Fruit fly (Drosophila melanogaster) whole organism, prepupa: ENCODE measurements around the gene Ctr1B.
A peak's percentile ranks its signal among the peaks of the same experiment; 100 is the strongest.

Experiments used
- CG10631 ChIP-seq: fragments of 200-800 bp; sonication (Bioruptor generic); optimal IDR thresholded peaks from 2 replicates; lab custom pipeline; 2016; ENCODE audit warnings: missing biosample characterization, missing genetic modification characterization
- CG10669 ChIP-seq: fragments of 200-800 bp; sonication (Bioruptor generic); optimal IDR thresholded peaks from 3 replicates; lab custom pipeline; 2018; ENCODE audit warnings: missing biosample characterization, mild to moderate bottlenecking, missing genetic modification characterization, moderate library complexity
- CG11294 ChIP-seq: fragments of 200-800 bp; sonication (Bioruptor generic); IDR thresholded peaks from 2 replicates; pipeline ENCODE4 v1.3.6; 2022; ENCODE audit warnings: missing biosample characterization, missing genetic modification characterization
- CG15336 ChIP-seq: fragments of 200-800 bp; sonication (Bioruptor generic); IDR thresholded peaks from 2 replicates; pipeline ENCODE4 v1.3.6; 2022; ENCODE audit warnings: missing biosample characterization, missing genetic modification characterization
- CG31627 ChIP-seq: fragments of 200-800 bp; sonication (Bioruptor generic); optimal IDR thresholded peaks from 3 replicates; lab custom pipeline; 2016; ENCODE audit warnings: missing biosample characterization, missing genetic modification characterization
- CG4318 ChIP-seq: fragments of 200-800 bp; sonication (Bioruptor generic); optimal IDR thresholded peaks from 3 replicates; lab custom pipeline; 2017; ENCODE audit warnings: missing biosample characterization, mild to moderate bottlenecking, missing genetic modification characterization
- CG6163 ChIP-seq: fragments of 200-800 bp; sonication (Bioruptor generic); IDR thresholded peaks from 3 replicates; pipeline ENCODE4 v1.3.6; 2022; ENCODE audit warnings: missing biosample characterization, missing genetic modification characterization
- CG6276 ChIP-seq: fragments of 200-800 bp; sonication (Bioruptor generic); optimal IDR thresholded peaks from 2 replicates; lab custom pipeline; 2017; ENCODE audit warnings: missing biosample characterization, mild to moderate bottlenecking, missing genetic modification characterization
- CG6792 ChIP-seq: fragments of 200-800 bp; sonication (Bioruptor generic); optimal IDR thresholded peaks from 3 replicates; lab custom pipeline; 2016; ENCODE audit warnings: missing biosample characterization, missing genetic modification characterization
- CG6854 ChIP-seq: fragments of 200-800 bp; sonication (Bioruptor generic); optimal IDR thresholded peaks from 2 replicates; lab custom pipeline; 2017; ENCODE audit warnings: missing biosample characterization, mild to moderate bottlenecking, missing genetic modification characterization
- CG7368 ChIP-seq: fragments of 200-800 bp; sonication (Bioruptor generic); optimal IDR thresholded peaks from 3 replicates; lab custom pipeline; 2016; ENCODE audit warnings: missing biosample characterization, missing genetic modification characterization
- CG8119 ChIP-seq: fragments of 200-800 bp; sonication (Bioruptor generic); IDR thresholded peaks from 3 replicates; pipeline ENCODE4 v1.3.6; 2022; ENCODE audit warnings: missing biosample characterization, missing genetic modification characterization
- CG8319 ChIP-seq: fragments of 200-800 bp; sonication (Bioruptor generic); optimal IDR thresholded peaks from 3 replicates; lab custom pipeline; 2016; ENCODE audit warnings: missing biosample characterization, missing genetic modification characterization
- Eip75B ChIP-seq: fragments of 200-800 bp; sonication (Bioruptor generic); optimal IDR thresholded peaks from 3 replicates; lab custom pipeline; 2016; ENCODE audit warnings: missing biosample characterization, missing genetic modification characterization
- Ets21C ChIP-seq: fragments of 200-800 bp; sonication (Bioruptor generic); optimal IDR thresholded peaks from 3 replicates; lab custom pipeline; 2016; ENCODE audit warnings: missing biosample characterization, missing genetic modification characterization
- Ets96B ChIP-seq: fragments of 200-800 bp; optimal IDR thresholded peaks from 2 replicates; lab custom pipeline; 2019; ENCODE audit warnings: missing biosample characterization, mild to moderate bottlenecking, missing genetic modification characterization, moderate library complexity
- Gug ChIP-seq: fragments of 200-800 bp; sonication (Bioruptor generic); IDR thresholded peaks from 2 replicates; pipeline ENCODE4 v1.3.6; 2022; ENCODE audit warnings: missing biosample characterization, missing genetic modification characterization
- Hr39 ChIP-seq: fragments of 200-800 bp; sonication (Bioruptor generic); optimal IDR thresholded peaks from 2 replicates; lab custom pipeline; 2016; ENCODE audit warnings: missing biosample characterization, missing genetic modification characterization
- Hr4 ChIP-seq: fragments of 200-800 bp; sonication (Bioruptor generic); optimal IDR thresholded peaks from 3 replicates; lab custom pipeline; 2016; ENCODE audit warnings: missing biosample characterization, missing genetic modification characterization
- Lpt ChIP-seq: fragments of 200-800 bp; sonication (Bioruptor generic); optimal IDR thresholded peaks from 3 replicates; lab custom pipeline; 2016; ENCODE audit warnings: missing biosample characterization, missing genetic modification characterization
- Met ChIP-seq: fragments of 200-800 bp; sonication (Bioruptor generic); optimal IDR thresholded peaks from 3 replicates; lab custom pipeline; 2016; ENCODE audit warnings: missing biosample characterization, missing genetic modification characterization
- Smox ChIP-seq: fragments of 200-800 bp; sonication (Bioruptor generic); optimal IDR thresholded peaks from 3 replicates; lab custom pipeline; 2016; ENCODE audit warnings: missing biosample characterization, missing genetic modification characterization
- Sox102F ChIP-seq: fragments of 200-800 bp; sonication (Bioruptor generic); optimal IDR thresholded peaks from 2 replicates; lab custom pipeline; 2016; ENCODE audit warnings: missing biosample characterization, mild to moderate bottlenecking, missing genetic modification characterization
- Sox14 ChIP-seq: fragments of 200-800 bp; sonication (Bioruptor generic); optimal IDR thresholded peaks from 3 replicates; lab custom pipeline; 2016; ENCODE audit warnings: missing biosample characterization, missing genetic modification characterization
- achi ChIP-seq: fragments of 200-800 bp; sonication (Bioruptor generic); optimal IDR thresholded peaks from 3 replicates; lab custom pipeline; 2016; ENCODE audit warnings: missing biosample characterization, missing genetic modification characterization
- acj6 ChIP-seq: fragments of 200-800 bp; sonication (Bioruptor generic); optimal IDR thresholded peaks from 3 replicates; lab custom pipeline; 2016; ENCODE audit warnings: missing biosample characterization, missing genetic modification characterization
- cyc ChIP-seq: fragments of 200-800 bp; sonication (Bioruptor generic); optimal IDR thresholded peaks from 3 replicates; lab custom pipeline; 2016; ENCODE audit warnings: missing biosample characterization, missing genetic modification characterization
- dsx ChIP-seq: fragments of 200-800 bp; optimal IDR thresholded peaks from 3 replicates; lab custom pipeline; 2019; ENCODE audit warnings: missing biosample characterization, mild to moderate bottlenecking, missing genetic modification characterization, moderate library complexity; ENCODE audit not compliant: poor library complexity, severe bottlenecking
- eg ChIP-seq: fragments of 200-800 bp; sonication (Bioruptor generic); IDR thresholded peaks from 3 replicates; pipeline ENCODE4 v1.3.6; 2022; ENCODE audit warnings: missing biosample characterization, missing genetic modification characterization
- esn ChIP-seq: fragments of 200-800 bp; sonication (Bioruptor generic); optimal IDR thresholded peaks from 2 replicates; lab custom pipeline; 2016; ENCODE audit warnings: missing biosample characterization, mild to moderate bottlenecking, missing genetic modification characterization, moderate library complexity
- fd85E ChIP-seq: fragments of 200-800 bp; sonication (Bioruptor generic); optimal IDR thresholded peaks from 3 replicates; lab custom pipeline; 2016; ENCODE audit warnings: missing biosample characterization, missing genetic modification characterization
- fkh ChIP-seq: fragments of 200-800 bp; sonication (Bioruptor generic); optimal IDR thresholded peaks from 3 replicates; lab custom pipeline; 2017; ENCODE audit warnings: missing biosample characterization, mild to moderate bottlenecking, missing genetic modification characterization, moderate library complexity
- lz ChIP-seq: fragments of 200-800 bp; sonication (Bioruptor generic); optimal IDR thresholded peaks from 3 replicates; lab custom pipeline; 2016; ENCODE audit warnings: missing biosample characterization, missing genetic modification characterization
- net ChIP-seq: fragments of 200-800 bp; sonication (Bioruptor generic); optimal IDR thresholded peaks from 3 replicates; lab custom pipeline; 2016; ENCODE audit warnings: missing biosample characterization, missing genetic modification characterization
- pdm3 ChIP-seq: fragments of 200-800 bp; sonication (Bioruptor generic); optimal IDR thresholded peaks from 3 replicates; lab custom pipeline; 2016; ENCODE audit warnings: missing biosample characterization, missing genetic modification characterization
- salr ChIP-seq, 2 experiments: fragments of 200-800 bp; sonication (Bioruptor generic); optimal IDR thresholded peaks; 3 replicates each; lab custom pipeline; 2016 to 2018; ENCODE audit warnings: missing biosample characterization in 2 of 2, missing genetic modification characterization in 2 of 2, mild to moderate bottlenecking in 1 of 2
- spab ChIP-seq: fragments of 200-800 bp; sonication (Bioruptor generic); optimal IDR thresholded peaks from 2 replicates; lab custom pipeline; 2017; ENCODE audit warnings: missing biosample characterization, mild to moderate bottlenecking, missing genetic modification characterization, missing genetic modification reagents
- ss ChIP-seq, 2 experiments: fragments of 200-800 bp; sonication (Bioruptor generic); optimal IDR thresholded peaks; 2 replicates in 1 of 2; 3 replicates in 1 of 2; lab custom pipeline; 2017 to 2018; ENCODE audit warnings: mild to moderate bottlenecking in 2 of 2, missing biosample characterization in 2 of 2, missing genetic modification characterization in 2 of 2, moderate library complexity in 1 of 2
- vri ChIP-seq: fragments of 200-800 bp; sonication (Bioruptor generic); optimal IDR thresholded peaks from 3 replicates; lab custom pipeline; 2016; ENCODE audit warnings: missing biosample characterization, mild to moderate bottlenecking, missing genetic modification characterization

Ctr1B gene

DNA sequence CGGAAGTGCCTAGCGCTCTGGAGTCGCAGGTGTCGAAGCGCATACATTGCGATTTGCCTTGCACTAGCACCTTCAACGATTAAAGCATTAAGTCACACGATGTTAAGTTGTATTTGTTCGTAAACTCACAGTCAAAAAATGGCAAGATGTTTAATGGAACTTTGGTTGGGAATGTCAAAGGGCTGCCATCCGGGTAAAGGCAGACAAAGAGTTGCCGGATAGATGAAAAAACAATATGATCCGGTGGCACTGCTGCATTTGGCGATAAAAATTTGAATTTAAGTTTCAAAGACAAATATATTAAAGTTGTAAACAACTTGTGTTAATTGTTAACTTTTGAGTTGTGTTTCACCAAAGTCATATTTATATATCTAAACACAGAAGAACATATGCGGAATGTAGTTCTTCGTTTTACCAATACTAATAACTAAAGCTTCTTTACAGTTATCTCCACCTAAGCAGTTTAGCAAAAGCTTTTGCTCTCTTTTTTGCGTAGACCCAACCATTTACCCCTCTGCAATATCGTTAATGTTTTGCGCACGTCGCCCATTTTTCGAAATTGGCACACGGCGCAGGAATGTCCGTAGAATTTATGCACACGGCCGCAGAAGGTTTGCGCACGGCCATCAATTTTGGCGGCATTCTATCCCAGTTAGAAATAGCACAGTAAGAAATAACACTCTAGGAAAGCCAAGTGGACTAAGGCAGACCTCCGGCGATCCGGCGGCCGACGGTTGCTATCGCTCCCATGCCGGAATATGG is 887 bp upstream of the Ctr1B start, which contains the start of gene Coq2:
Gene Coq2, minus strand, starts transcription at position 200 of the 762 bp plus-strand sequence.
- no peak for TF ChIP-seq eg (GFP tag; lab: Robert Waterston, UW)
- peak; percentile 11 for TF ChIP-seq esn
- no peak for TF ChIP-seq CG6854 (GFP tag; lab: Kevin White, UChicago)
- peak; percentile 30; the same call in 1 of the 3 replicates for TF ChIP-seq CG6163 (GFP tag; lab: Robert Waterston, UW)
- TF ChIP-seq, all 60 proteins: peak for 2

DNA sequence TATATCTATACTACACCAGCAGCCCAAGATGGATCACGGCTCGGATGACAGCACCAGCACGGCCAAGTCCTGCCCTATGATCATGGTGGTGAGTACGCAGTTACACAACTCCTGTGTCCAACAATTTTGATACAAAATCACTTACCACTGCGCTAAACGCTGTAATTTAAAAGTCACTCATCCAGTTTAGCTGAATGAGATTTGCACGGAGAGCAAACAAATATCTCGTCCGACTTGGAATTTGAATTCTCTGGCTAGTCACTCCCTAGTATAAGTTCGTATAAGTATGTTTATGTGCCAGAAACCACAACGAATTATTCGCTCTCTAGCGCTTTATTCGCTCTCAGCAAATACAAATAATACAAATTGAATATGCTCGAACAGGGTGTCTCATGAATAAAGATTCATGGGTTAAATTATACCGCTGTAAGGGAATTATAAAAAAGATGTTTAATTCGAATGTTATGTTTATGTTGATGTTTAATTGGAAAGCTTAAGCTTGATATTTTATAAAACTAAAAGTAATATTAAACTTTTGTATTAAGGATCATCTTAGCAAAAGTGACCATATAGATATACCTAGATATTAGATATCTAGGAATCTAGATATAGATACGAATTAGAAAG is 410 bp downstream of the Ctr1B start:
- TF ChIP-seq Hr39: no peak
- TF ChIP-seq ss (GFP tag; optimal IDR thresholded peaks at IDR 0.05; lab: Kevin White, UChicago): no peak
- peak; percentile 66; the same call in 2 of the 3 replicates for TF ChIP-seq CG8119 (GFP tag; lab: Robert Waterston, UW)
- no peak for TF ChIP-seq CG10669 (GFP tag; lab: Kevin White, UChicago)
- TF ChIP-seq CG6792 (GFP tag; lab: Kevin White, UChicago): no peak
- TF ChIP-seq acj6: no peak
- no peak for TF ChIP-seq Sox102F (GFP tag; lab: Kevin White, UChicago)
- TF ChIP-seq salr (GFP tag; optimal IDR thresholded peaks at IDR 0.05; lab: Kevin White, UChicago): no peak
- no peak for TF ChIP-seq CG7368
- no peak for TF ChIP-seq CG31627 (GFP tag; lab: Kevin White, UChicago)
- TF ChIP-seq Hr4 (GFP tag; lab: Kevin White, UChicago): peak; percentile 51
- no peak for TF ChIP-seq Ets96B (tag; lab: Kevin White, UChicago)
- TF ChIP-seq dsx (GFP tag; lab: Kevin White, UChicago): no peak
- peak; percentile 76 for TF ChIP-seq CG15336 (GFP tag; lab: Robert Waterston, UW)
- TF ChIP-seq fkh (GFP tag; lab: Kevin White, UChicago): peak; percentile 47
- TF ChIP-seq CG6163 (GFP tag; lab: Robert Waterston, UW): peak; percentile 54; the same call in 2 of the 3 replicates
- no peak for TF ChIP-seq CG6276 (GFP tag; lab: Kevin White, UChicago)
- no peak for TF ChIP-seq Eip75B (GFP tag; lab: Kevin White, UChicago)
- no peak for TF ChIP-seq achi (GFP tag; lab: Kevin White, UChicago)
- TF ChIP-seq eg (GFP tag; lab: Robert Waterston, UW): peak; percentile 71
- TF ChIP-seq pdm3 (GFP tag; lab: Kevin White, UChicago): no peak
- no peak for TF ChIP-seq CG8319 (GFP tag; lab: Kevin White, UChicago)
- peak; percentile 20 for TF ChIP-seq net (GFP tag; lab: Kevin White, UChicago)

DNA sequence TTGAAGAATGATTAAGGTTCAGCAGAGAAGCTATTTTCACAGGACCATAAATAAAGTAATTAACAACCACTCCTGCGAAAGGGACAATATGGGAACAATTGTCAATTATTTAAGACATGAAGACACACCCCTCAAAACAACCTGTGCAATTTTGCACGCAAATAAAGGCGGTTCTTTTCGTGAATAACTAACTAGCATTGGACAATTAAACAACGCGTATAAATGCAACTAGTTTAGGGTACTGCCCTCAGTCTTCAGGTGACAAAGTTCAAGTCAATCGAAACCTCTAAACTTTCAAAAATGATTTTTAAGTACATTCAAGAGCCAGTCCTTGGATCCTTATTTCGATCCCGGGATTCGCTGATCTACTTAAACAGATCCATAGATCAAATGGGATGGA is 4.0 kb downstream of the Ctr1B start, which contains the start of gene Or85a:
Gene Or85a, plus strand, starts transcription at position 301 of the 400 bp plus-strand sequence.
- no peak for TF ChIP-seq Ets21C
- TF ChIP-seq Sox14 (GFP tag; lab: Kevin White, UChicago): no peak
- no peak for TF ChIP-seq Hr39
- TF ChIP-seq CG8319 (GFP tag; lab: Kevin White, UChicago): no peak
- TF ChIP-seq CG10631: no peak
- no peak for TF ChIP-seq CG11294
- TF ChIP-seq Met (GFP tag; lab: Kevin White, UChicago): no peak
- TF ChIP-seq cyc: no peak
- no peak for TF ChIP-seq esn
- TF ChIP-seq Smox (GFP tag; lab: Kevin White, UChicago): no peak
- TF ChIP-seq Hr4 (GFP tag; lab: Kevin White, UChicago): no peak
- TF ChIP-seq ss (GFP tag; optimal IDR thresholded peaks at IDR 0.05; lab: Kevin White, UChicago): no peak
- no peak for TF ChIP-seq spab (GFP tag; lab: Kevin White, UChicago)

DNA sequence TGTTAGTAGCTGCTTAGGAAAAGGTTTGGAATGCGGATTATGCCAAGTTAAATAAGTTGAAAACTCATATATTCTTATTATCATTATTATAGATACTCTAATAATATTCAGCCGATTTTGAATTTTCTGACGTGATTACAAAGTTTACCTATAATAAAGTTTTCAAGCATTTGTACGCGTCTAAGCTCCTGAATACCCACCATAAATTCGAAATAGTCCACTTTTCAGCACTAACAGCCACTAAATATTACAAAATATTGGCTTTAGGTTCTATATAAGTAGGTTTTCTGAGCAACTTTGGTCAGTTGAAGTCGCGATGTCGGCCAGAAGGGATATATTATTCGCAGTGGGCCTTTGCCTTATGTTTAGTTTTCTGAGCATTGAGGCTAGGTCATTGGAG is 6.6 kb downstream of the Ctr1B start, which contains the start of gene CG7443:
Gene CG7443, plus strand, starts transcription at position 301 of the 400 bp plus-strand sequence.
- TF ChIP-seq Ets21C: no peak
- no peak for TF ChIP-seq fd85E (GFP tag; lab: Kevin White, UChicago)
- no peak for TF ChIP-seq Smox (GFP tag; lab: Kevin White, UChicago)
- TF ChIP-seq Gug (GFP tag; lab: Robert Waterston, UW): no peak
- no peak for TF ChIP-seq Ets96B (tag; lab: Kevin White, UChicago)
- TF ChIP-seq lz: no peak
- TF ChIP-seq Hr39: no peak
- TF ChIP-seq CG4318 (GFP tag; lab: Kevin White, UChicago): no peak
- TF ChIP-seq esn: no peak
- TF ChIP-seq vri (GFP tag; lab: Kevin White, UChicago): no peak
- TF ChIP-seq CG31627 (GFP tag; lab: Kevin White, UChicago): no peak
- TF ChIP-seq CG11294: no peak
- no peak for TF ChIP-seq CG7368
- no peak for TF ChIP-seq Sox102F (GFP tag; lab: Kevin White, UChicago)
- no peak for TF ChIP-seq Lpt (GFP tag; lab: Kevin White, UChicago)
- no peak for TF ChIP-seq salr (GFP tag; optimal IDR thresholded peaks at IDR 0.05; lab: Kevin White, UChicago)
